Fruit fly (Drosophila melanogaster): ENCODE results near the gene prage.

prage gene

dm6 chrX:1830396-1831218 lies 57.1 kb downstream of the prage start (continued):
- TF ChIP-seq grau (tag; optimal IDR thresholded peaks at IDR 0.05): peak; percentile 95
- peak; percentile 98 for TF ChIP-seq CG17361 (GFP tag; IDR thresholded peaks at IDR 0.05)
- TF ChIP-seq Tbp (GFP tag; optimal IDR thresholded peaks at IDR 0.05): no peak
- peak; percentile 20 for TF ChIP-seq stwl (tag; optimal IDR thresholded peaks at IDR 0.05)
- no peak for TF ChIP-seq mld (GFP tag; IDR thresholded peaks at IDR 0.05; ENCODE audit: partially characterized antibody)
- peak; percentile 97 for TF ChIP-seq Ada2b (GFP tag; IDR thresholded peaks at IDR 0.05)
- TF ChIP-seq Hr78 (GFP tag; optimal IDR thresholded peaks at IDR 0.05): peak in 1 of 2 experiments; percentile 83
- peak; percentile 95 for TF ChIP-seq al (GFP tag; IDR thresholded peaks at IDR 0.05)
- TF ChIP-seq CG2116 (GFP tag; optimal IDR thresholded peaks at IDR 0.05): peak; percentile 75
- TF ChIP-seq CG8281 (tag; optimal IDR thresholded peaks at IDR 0.05): peak; percentile 81
- peak; percentile 87 for TF ChIP-seq CG12942 (GFP tag; optimal IDR thresholded peaks at IDR 0.05)
- TF ChIP-seq esg (GFP tag; conservative IDR thresholded peaks at IDR 0.05): peak; percentile 97
- TF ChIP-seq Med (GFP tag): peak; percentile 99
- TF ChIP-seq ab (GFP tag; optimal IDR thresholded peaks at IDR 0.05): peak; percentile 93
- peak; percentile 90 for TF ChIP-seq toy (GFP tag; IDR thresholded peaks at IDR 0.05)
- TF ChIP-seq nerfin-2 (GFP tag; IDR thresholded peaks at IDR 0.05; ENCODE audit: partially characterized antibody): peak; percentile 45; the same call in 1 of the 2 replicates
- peak; percentile 97 for TF ChIP-seq CG11247 (GFP tag; IDR thresholded peaks at IDR 0.05)
- peak; percentile 97 for TF ChIP-seq sob (GFP tag; IDR thresholded peaks at IDR 0.05)
- TF ChIP-seq schlank (tag; optimal IDR thresholded peaks at IDR 0.05): peak; percentile 88
- peak; percentile 82 for TF ChIP-seq CG4404 (GFP tag; IDR thresholded peaks at IDR 0.05)
- TF ChIP-seq E2f1 (GFP tag; IDR thresholded peaks at IDR 0.05): peak; percentile 96
- peak; percentile 95 for TF ChIP-seq CG13296 (GFP tag; optimal IDR thresholded peaks at IDR 0.05)
- peak; percentile 93 for TF ChIP-seq CG2889 (GFP tag; IDR thresholded peaks at IDR 0.05)
- peak; percentile 93 to 98 for TF ChIP-seq bsh (GFP tag; optimal IDR thresholded peaks at IDR 0.05)
- peak; percentile 83 for TF ChIP-seq CG3838 (GFP tag; optimal IDR thresholded peaks at IDR 0.05)
- TF ChIP-seq Camta (GFP tag; optimal IDR thresholded peaks at IDR 0.05): peak; percentile 93
- TF ChIP-seq ap (GFP tag; IDR thresholded peaks at IDR 0.05): peak; percentile 96
- TF ChIP-seq Hr39 (optimal IDR thresholded peaks at IDR 0.05): no peak
- TF ChIP-seq CG11504 (tag; optimal IDR thresholded peaks at IDR 0.05): peak; percentile 96
- TF ChIP-seq MTF-1 (GFP tag; optimal IDR thresholded peaks at IDR 0.05; ENCODE audit: borderline replicate concordance): peak; percentile 95
- peak; percentile 92 for TF ChIP-seq CG13775 (GFP tag; optimal IDR thresholded peaks at IDR 0.05)
- peak; percentile 76 for TF ChIP-seq da (GFP tag; optimal IDR thresholded peaks at IDR 0.05)
- peak; percentile 70 for TF ChIP-seq CG15696 (tag; optimal IDR thresholded peaks at IDR 0.05)
- TF ChIP-seq CG9797 (GFP tag; optimal IDR thresholded peaks at IDR 0.05): peak; percentile 39
- peak; percentile 92 for TF ChIP-seq shn (GFP tag; optimal IDR thresholded peaks at IDR 0.05)
- peak; percentile 79 for TF ChIP-seq CG9876 (GFP tag; optimal IDR thresholded peaks at IDR 0.05)
- peak; percentile 94 for TF ChIP-seq CG1602 (GFP tag; optimal IDR thresholded peaks at IDR 0.05)
- peak; percentile 82 for TF ChIP-seq kni (GFP tag; optimal IDR thresholded peaks at IDR 0.05)
- peak; percentile 67 for TF ChIP-seq CG10431 (GFP tag; optimal IDR thresholded peaks at IDR 0.05)
- TF ChIP-seq Usf (GFP tag; optimal IDR thresholded peaks at IDR 0.05): peak; percentile 91
- peak; percentile 89 for TF ChIP-seq Hmx (GFP tag; optimal IDR thresholded peaks at IDR 0.05)
- TF ChIP-seq so (GFP tag; IDR thresholded peaks at IDR 0.05): peak; percentile 95
- peak; percentile 70 for TF ChIP-seq CG3995 (GFP tag; optimal IDR thresholded peaks at IDR 0.05)
- no peak for TF ChIP-seq Doc3 (GFP tag; IDR thresholded peaks at IDR 0.05; ENCODE audit: partially characterized antibody)
- peak; percentile 89 for TF ChIP-seq CG11093 (GFP tag; IDR thresholded peaks at IDR 0.05)
- TF ChIP-seq B-H1 (GFP tag; IDR thresholded peaks at IDR 0.05): peak; percentile 96
- peak; percentile 95 for TF ChIP-seq CG11695 (GFP tag; IDR thresholded peaks at IDR 0.05)
- peak; percentile 94 to 95 for TF ChIP-seq dpn (GFP tag; optimal IDR thresholded peaks at IDR 0.05)
- TF ChIP-seq Oli (tag; optimal IDR thresholded peaks at IDR 0.05): peak; percentile 97

Data from whole organism, embryonic.